Worm (Caenorhabditis elegans): ENCODE data around the gene srx-78.
"Not testable (repeated sequence)": the region's sequence is repeated elsewhere in the genome, so short reads cannot be mapped to it uniquely, and the experiment has no call there.

The srx-78 gene

DNA sequence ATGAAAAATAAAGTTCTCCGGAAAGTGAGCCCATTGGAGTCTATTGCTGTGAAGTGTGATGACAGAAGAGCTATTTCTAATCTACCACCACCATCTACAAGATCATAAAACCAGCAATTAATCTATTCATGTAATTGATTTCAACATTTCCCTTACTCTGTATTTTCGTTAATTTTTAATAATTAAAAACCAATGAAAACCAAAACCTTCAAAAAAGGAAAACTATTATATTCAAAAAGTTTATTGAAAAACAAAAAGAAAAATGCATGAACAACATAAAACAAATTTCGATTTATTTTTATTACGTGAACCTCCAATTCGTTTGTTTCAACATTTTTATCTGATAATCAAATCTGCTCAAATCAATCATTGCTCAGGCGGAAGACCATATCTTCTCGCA is 4.6 kb downstream of the srx-78 start, which contains the start of gene C01G10.1:
Gene C01G10.1 (plus strand): TSS at position 301 of the 400 bp plus-strand sequence.
- TF ChIP-seq nhr-237 (tag; optimal IDR thresholded peaks at IDR 0.05): no peak
- no peak for TF ChIP-seq aly-2 (tag; optimal IDR thresholded peaks at IDR 0.05)
- no peak for TF ChIP-seq snpc-4 (tag; optimal IDR thresholded peaks at IDR 0.05)
- no peak for TF ChIP-seq gmeb-1 (tag; optimal IDR thresholded peaks at IDR 0.05)
- TF ChIP-seq egl-27 (tag; optimal IDR thresholded peaks at IDR 0.05): no peak
- TF ChIP-seq nhr-23 (tag; optimal IDR thresholded peaks at IDR 0.05): no peak
- TF ChIP-seq ama-1 (optimal IDR thresholded peaks at IDR 0.05): no peak
- TF ChIP-seq skn-1 (tag; optimal IDR thresholded peaks at IDR 0.05): no peak
- no peak for TF ChIP-seq elt-3 (tag; optimal IDR thresholded peaks at IDR 0.05)
- TF ChIP-seq mbf-1 (tag; optimal IDR thresholded peaks at IDR 0.05): no peak
- TF ChIP-seq ztf-11 (tag; optimal IDR thresholded peaks at IDR 0.05): no peak
- TF ChIP-seq ceh-16 (tag; optimal IDR thresholded peaks at IDR 0.05): no peak
- no peak for TF ChIP-seq fos-1 (tag; optimal IDR thresholded peaks at IDR 0.05)
- TF ChIP-seq ceh-82 (tag; optimal IDR thresholded peaks at IDR 0.05): no peak
- no peak for TF ChIP-seq nhr-11 (tag; optimal IDR thresholded peaks at IDR 0.05)
- TF ChIP-seq alr-1 (tag; optimal IDR thresholded peaks at IDR 0.05): no peak
- TF ChIP-seq Y55F3AM.14 (GFP tag; optimal IDR thresholded peaks at IDR 0.05): no peak
- TF ChIP-seq nhr-12 (tag; optimal IDR thresholded peaks at IDR 0.05): no peak

DNA sequence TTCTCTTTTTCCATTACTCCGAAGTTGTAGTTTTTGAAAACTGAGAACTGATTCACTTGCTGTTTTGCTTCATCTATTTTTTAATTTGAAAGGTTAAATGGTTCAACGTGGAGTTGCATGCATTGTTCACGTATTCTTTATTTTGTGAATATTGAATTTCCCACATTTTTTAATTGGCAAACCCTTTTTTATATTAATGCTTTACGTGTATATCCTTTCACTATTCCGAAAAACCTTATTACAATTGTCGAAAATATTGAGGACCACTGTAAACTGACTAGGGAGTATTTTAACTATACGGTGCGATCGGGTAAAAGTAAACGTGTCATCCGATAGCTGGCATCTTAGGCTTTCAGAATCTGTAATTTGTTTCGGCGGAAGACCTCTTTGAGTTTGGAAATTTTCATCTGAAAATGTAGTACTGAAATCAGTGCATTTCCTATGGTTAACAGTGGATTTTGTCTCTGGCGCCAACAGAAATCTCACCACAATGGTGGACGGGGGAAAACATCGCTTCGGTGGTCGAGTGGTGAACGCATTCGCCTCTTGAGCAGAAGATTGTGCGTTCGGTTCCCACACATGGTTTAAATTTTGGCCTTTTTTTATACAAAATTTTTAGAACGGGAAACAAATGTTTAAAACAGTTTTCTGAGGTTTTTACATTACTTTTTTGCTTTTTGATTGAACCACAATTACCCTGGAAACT is 11.2 kb downstream of the srx-78 start, which contains the start of gene C01G10.14:
Gene C01G10.14 (minus strand): TSS at position 51 of the 706 bp plus-strand sequence.
- not testable (repeated sequence) for TF ChIP-seq peb-1, ceh-82, aly-2 (tag; optimal IDR thresholded peaks at IDR 0.05)

DNA sequence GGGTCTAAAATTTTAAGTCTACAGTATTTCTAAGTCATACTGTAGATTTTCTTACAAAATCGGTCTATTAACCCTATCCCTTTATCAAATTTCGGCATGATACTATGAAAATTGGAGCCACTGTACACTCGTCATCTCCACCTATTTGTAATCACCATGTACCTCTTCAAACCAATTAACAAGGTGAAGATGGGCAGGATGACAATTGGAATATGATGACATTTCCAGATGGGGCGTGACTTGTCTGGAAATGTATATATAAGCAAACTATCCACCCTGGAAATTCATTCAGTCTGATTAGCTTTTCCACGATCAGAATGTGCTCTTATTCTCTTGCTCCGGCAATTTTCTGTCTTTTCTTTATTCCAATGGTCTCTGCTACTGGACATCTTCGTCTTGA is 14.4 kb downstream of the srx-78 start, which contains the start of gene Y75B12A.2:
Gene Y75B12A.2 (plus strand): TSS at position 301 of the 400 bp plus-strand sequence.
- no peak for TF ChIP-seq skn-1 (tag; optimal IDR thresholded peaks at IDR 0.05)

DNA sequence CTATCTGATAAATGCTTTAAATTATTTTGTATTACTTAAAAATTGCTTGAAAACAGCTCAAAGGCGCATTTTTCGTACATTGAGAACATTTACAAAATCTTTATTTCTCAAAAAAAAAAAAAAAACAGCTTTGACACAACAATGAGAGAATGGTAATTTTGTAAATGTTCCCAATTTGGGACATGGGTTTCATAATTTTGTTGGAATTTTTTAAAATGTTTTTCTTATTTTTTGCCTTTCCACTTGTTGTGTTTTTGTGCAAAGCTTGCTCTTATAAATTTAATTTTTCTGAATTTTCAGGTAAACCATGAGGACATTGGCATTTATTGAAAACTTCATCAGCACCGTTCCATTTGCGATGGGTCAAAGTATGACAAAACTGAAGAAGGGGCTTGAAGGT is 16.8 kb downstream of the srx-78 start, which contains the start of gene T01G5.7:
Gene T01G5.7 (plus strand): TSS at position 301 of the 400 bp plus-strand sequence.
- TF ChIP-seq skn-1 (tag; optimal IDR thresholded peaks at IDR 0.05): no peak
- no peak for TF ChIP-seq lin-11 (tag; optimal IDR thresholded peaks at IDR 0.05)
- no peak for TF ChIP-seq ztf-4 (tag; optimal IDR thresholded peaks at IDR 0.05)
- no peak for TF ChIP-seq nhr-21 (tag; optimal IDR thresholded peaks at IDR 0.05)
- TF ChIP-seq sem-4 (tag; optimal IDR thresholded peaks at IDR 0.05): no peak
- TF ChIP-seq nhr-77 (tag; optimal IDR thresholded peaks at IDR 0.05): no peak
- TF ChIP-seq ztf-1 (GFP tag; conservative IDR thresholded peaks at IDR 0.05): no peak

DNA sequence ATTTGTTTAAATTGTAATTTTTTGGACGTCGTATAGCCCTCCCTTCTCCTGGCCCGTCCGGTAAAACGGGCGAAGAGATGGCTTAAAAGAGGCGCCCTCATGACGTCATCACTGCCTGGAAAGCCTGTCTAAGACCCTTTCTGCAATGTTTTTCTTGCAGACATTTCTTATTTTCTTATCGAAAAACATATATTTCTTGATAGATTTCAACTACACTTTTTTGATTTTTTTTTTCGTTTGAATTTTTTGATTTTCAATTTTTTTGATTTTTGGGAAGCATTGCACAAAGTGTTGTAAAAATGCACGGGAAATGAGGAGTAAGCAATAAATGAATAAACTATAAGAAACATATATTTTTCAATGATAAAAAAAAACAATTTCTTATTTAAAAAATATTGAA is 19.1 kb downstream of the srx-78 start, which contains the start of gene T01G5.6:
Gene T01G5.6 (minus strand): TSS at position 101 of the 400 bp plus-strand sequence.
- TF ChIP-seq fos-1 (tag; optimal IDR thresholded peaks at IDR 0.05) (no peak), nhr-237 (tag; optimal IDR thresholded peaks at IDR 0.05) (no peak)

DNA sequence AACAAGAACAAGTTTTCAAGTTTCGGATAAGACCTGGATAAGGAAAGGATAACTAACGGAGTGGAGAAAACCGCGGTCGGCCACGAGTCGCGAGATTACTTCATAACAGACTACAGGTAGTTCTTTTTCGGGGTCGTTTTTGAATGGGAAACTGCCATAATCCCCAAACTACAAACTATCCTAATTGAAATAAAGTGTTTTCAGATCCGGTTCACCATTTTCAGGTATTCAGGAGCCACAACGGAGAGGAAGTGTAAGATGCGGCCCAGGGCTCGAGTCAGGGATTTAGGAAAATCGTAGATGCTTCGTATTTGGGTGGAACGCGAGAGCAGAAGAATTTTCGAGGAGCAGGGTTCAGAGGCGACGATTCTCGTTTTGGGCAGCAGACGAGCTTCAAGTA is 21.1 kb downstream of the srx-78 start, which contains the start of gene T01G5.8:
Gene T01G5.8 (plus strand): TSS at position 301 of the 400 bp plus-strand sequence.
- TF ChIP-seq C34F6.9 (tag; optimal IDR thresholded peaks at IDR 0.05); skn-1 (tag; optimal IDR thresholded peaks at IDR 0.05); Y55F3AM.14 (GFP tag; optimal IDR thresholded peaks at IDR 0.05): not testable (repeated sequence)

DNA sequence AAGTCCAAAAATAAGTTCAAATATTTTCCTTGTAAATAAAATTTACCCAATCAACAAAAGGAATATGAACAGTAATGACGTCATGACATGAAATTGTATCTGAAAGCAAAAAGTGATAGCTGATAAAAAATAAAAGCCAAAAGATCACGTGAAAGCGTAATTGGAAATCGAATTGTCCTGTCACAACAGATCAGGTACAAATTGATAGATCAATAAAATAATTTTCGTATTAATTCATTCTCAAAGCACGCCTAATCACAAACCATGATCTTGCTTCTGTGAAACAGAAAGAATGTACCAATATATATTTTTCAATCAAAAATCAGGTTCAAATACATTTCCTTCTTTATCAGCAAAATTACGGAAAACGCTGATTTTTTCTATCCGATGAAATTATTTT is 24.7 kb downstream of the srx-78 start, which contains the start of gene flor-1:
Gene flor-1 (minus strand): TSS at position 101 of the 400 bp plus-strand sequence.
- TF ChIP-seq R02D3.7 (tag; optimal IDR thresholded peaks at IDR 0.05) (no peak), ZK546.5 (tag; optimal IDR thresholded peaks at IDR 0.05) (no peak), sma-9 (GFP tag; optimal IDR thresholded peaks at IDR 0.05) (no peak), sma-9 (tag; optimal IDR thresholded peaks at IDR 0.05) (no peak), nhr-237 (tag; optimal IDR thresholded peaks at IDR 0.05) (no peak)

Measured in whole organism, L2 larva.